Fruit fly (Drosophila melanogaster) whole organism, wandering third instar larva: Measurements from ENCODE around the gene CG13251.

Experiments
- h ChIP-seq: fragments of 200-800 bp; sonication (Bioruptor generic); optimal IDR thresholded peaks from 3 replicates; lab custom pipeline; 2016; ENCODE audit warnings: missing biosample characterization, mild to moderate bottlenecking, missing genetic modification characterization
- lola ChIP-seq: fragments of >200 bp; optimal IDR thresholded peaks from 2 replicates; lab custom pipeline; 2017; ENCODE audit warnings: missing biosample characterization, missing genetic modification characterization

dm6 chr3L:20635590-20636139 is 1.3 kb upstream of the CG13251 start:
- no peak for TF ChIP-seq lola (GFP tag; lab: Kevin White, UChicago)
- TF ChIP-seq h, result peak; percentile 42
